Worm (Caenorhabditis elegans): Measurements from ENCODE around the gene F08D12.15.

Gene F08D12.15

ce11 chrII:2751278-2751677 is 15.2 kb upstream of the F08D12.15 start:
- TF ChIP-seq snu-23 (GFP tag; optimal IDR thresholded peaks at IDR 0.05), result no peak
- TF ChIP-seq jun-1 (tag; optimal IDR thresholded peaks at IDR 0.05), result no peak
- TF ChIP-seq nhr-84 (tag; optimal IDR thresholded peaks at IDR 0.05), result no peak
- TF ChIP-seq tbx-2 (tag; optimal IDR thresholded peaks at IDR 0.05), result no peak
- no peak for TF ChIP-seq lin-13 (GFP tag; optimal IDR thresholded peaks at IDR 0.05)
- no peak for TF ChIP-seq nhr-71 (tag; optimal IDR thresholded peaks at IDR 0.05)
- TF ChIP-seq pqm-1 (tag; optimal IDR thresholded peaks at IDR 0.05), result no peak
- TF ChIP-seq elt-2 (tag; optimal IDR thresholded peaks at IDR 0.05), result no peak
- no peak for TF ChIP-seq dsc-1 (tag; optimal IDR thresholded peaks at IDR 0.05)

ce11 chrII:2752536-2752935 is 13.9 kb upstream of the F08D12.15 start, which contains the start of gene F29A7.6:
TSS of gene F29A7.6 (minus strand) at chrII:2752611.
- peak; percentile 63 for TF ChIP-seq snu-23 (GFP tag; optimal IDR thresholded peaks at IDR 0.05)
- TF ChIP-seq lin-15B (tag; optimal IDR thresholded peaks at IDR 0.05), result peak; percentile 60
- TF ChIP-seq fkh-8 (tag; optimal IDR thresholded peaks at IDR 0.05), result peak; percentile 76
- peak in 1 of 2 experiments; percentile 69 for TF ChIP-seq lsy-2 (tag; optimal IDR thresholded peaks at IDR 0.05)
- no peak for TF ChIP-seq C34B4.2 (tag; optimal IDR thresholded peaks at IDR 0.05)
- TF ChIP-seq hlh-4 (tag; optimal IDR thresholded peaks at IDR 0.05), result no peak
- no peak for TF ChIP-seq fos-1 (tag; optimal IDR thresholded peaks at IDR 0.05)
- TF ChIP-seq ceh-82 (tag; optimal IDR thresholded peaks at IDR 0.05), result peak; percentile 65 to 71 (median 66)
- peak; percentile 65 for TF ChIP-seq nhr-19 (GFP tag; conservative IDR thresholded peaks at IDR 0.05)
- no peak for TF ChIP-seq nhr-11 (tag; optimal IDR thresholded peaks at IDR 0.05)
- peak; percentile 79 for TF ChIP-seq nhr-90 (tag; optimal IDR thresholded peaks at IDR 0.05; ENCODE audit: poor library complexity)
- TF ChIP-seq skn-1 (tag; optimal IDR thresholded peaks at IDR 0.05), result peak; percentile 41
- TF ChIP-seq unc-30 (tag; optimal IDR thresholded peaks at IDR 0.05), result no peak
- TF ChIP-seq rnt-1 (tag; optimal IDR thresholded peaks at IDR 0.05), result peak; percentile 95
- TF ChIP-seq nhr-77 (tag; optimal IDR thresholded peaks at IDR 0.05), result peak; percentile 3
- no peak for TF ChIP-seq unc-62 (GFP tag; optimal IDR thresholded peaks at IDR 0.05)
- no peak for TF ChIP-seq vab-15 (tag; optimal IDR thresholded peaks at IDR 0.05)
- TF ChIP-seq tbx-2 (tag; optimal IDR thresholded peaks at IDR 0.05), result peak; percentile 78
- no peak for TF ChIP-seq efl-3 (GFP tag; optimal IDR thresholded peaks at IDR 0.05)
- TF ChIP-seq isw-1 (GFP tag; IDR thresholded peaks at IDR 0.05), result peak; percentile 50
- no peak for TF ChIP-seq ceh-63 (GFP tag; optimal IDR thresholded peaks at IDR 0.05)
- peak in 1 of 2 experiments; percentile 2 for TF ChIP-seq mdl-1 (tag; optimal IDR thresholded peaks at IDR 0.05)
- TF ChIP-seq fkh-10 (GFP tag; optimal IDR thresholded peaks at IDR 0.05), result no peak
- TF ChIP-seq sptf-1 (tag; optimal IDR thresholded peaks at IDR 0.05), result no peak
- TF ChIP-seq egl-13 (tag; optimal IDR thresholded peaks at IDR 0.05), result peak; percentile 26
- peak; percentile 86 for TF ChIP-seq ceh-90 (tag; optimal IDR thresholded peaks at IDR 0.05)
- peak in 1 of 2 experiments; percentile 83 for TF ChIP-seq ztf-11 (tag; optimal IDR thresholded peaks at IDR 0.05)
- TF ChIP-seq nhr-71 (tag; optimal IDR thresholded peaks at IDR 0.05), result no peak
- no peak for TF ChIP-seq aly-2 (tag; optimal IDR thresholded peaks at IDR 0.05)
- peak; percentile 67 for TF ChIP-seq nhr-85 (tag)
- peak in 1 of 6 experiments; percentile 17 for TF ChIP-seq elt-3 (tag; optimal IDR thresholded peaks at IDR 0.05)
- peak; percentile 20 for TF ChIP-seq C04F5.9 (tag; optimal IDR thresholded peaks at IDR 0.05)
- peak; percentile 53 for TF ChIP-seq elt-2 (tag; optimal IDR thresholded peaks at IDR 0.05)
- peak; percentile 66 for TF ChIP-seq nhr-20 (tag; optimal IDR thresholded peaks at IDR 0.05)
- TF ChIP-seq ces-1 (GFP tag; optimal IDR thresholded peaks at IDR 0.05), result no peak
- TF ChIP-seq hpl-2 (GFP tag; optimal IDR thresholded peaks at IDR 0.05), result no peak
- peak; percentile 25 for TF ChIP-seq F16B12.6 (tag; optimal IDR thresholded peaks at IDR 0.05)
- TF ChIP-seq grh-1 (GFP tag; IDR thresholded peaks at IDR 0.05), result 0 out of 2 replicates have a peak, but pooled peaks have one; percentile 19
- peak; percentile 53 to 63 for TF ChIP-seq lin-35 (GFP tag; optimal IDR thresholded peaks at IDR 0.05)
- TF ChIP-seq efl-1 (optimal IDR thresholded peaks at IDR 0.05), result peak; percentile 67 to 69
- TF ChIP-seq efl-1 (GFP tag; optimal IDR thresholded peaks at IDR 0.05 in 1 of 2), result peak; percentile 69 to 92
- TF ChIP-seq lin-39 (tag; optimal IDR thresholded peaks at IDR 0.05), result peak; percentile 2
- peak; percentile 81 for TF ChIP-seq nhr-47 (tag; optimal IDR thresholded peaks at IDR 0.05)
- TF ChIP-seq pqm-1 (tag; optimal IDR thresholded peaks at IDR 0.05), result no peak
- peak; percentile 46 for TF ChIP-seq C16A3.4 (tag; optimal IDR thresholded peaks at IDR 0.05)
- peak; percentile 69 for TF ChIP-seq pax-3 (tag; optimal IDR thresholded peaks at IDR 0.05)
- peak; percentile 64 for TF ChIP-seq snpc-4 (tag; optimal IDR thresholded peaks at IDR 0.05)
